Fruit fly (Drosophila melanogaster) whole organism, embryonic: ENCODE results near the gene grim.

Experiments
- CG9797 ChIP-seq: fragments of 200-800 bp; sonication (Bioruptor generic); optimal IDR thresholded peaks from 3 replicates; lab custom pipeline; 2018; ENCODE audit warnings: missing biosample characterization, mild to moderate bottlenecking, missing genetic modification characterization
- ERR ChIP-seq: fragments of 200-800 bp; sonication (Bioruptor generic); optimal IDR thresholded peaks from 2 replicates; lab custom pipeline; 2016; ENCODE audit warnings: missing biosample characterization, missing genetic modification characterization
- Gug ChIP-seq: fragments of 200-800 bp; sonication (Bioruptor generic); IDR thresholded peaks from 4 replicates; pipeline ENCODE4 v1.3.6; 2022; ENCODE audit warnings: missing biosample characterization, missing genetic modification characterization
- pb ChIP-seq: fragments of 200-800 bp; sonication (Bioruptor generic); optimal IDR thresholded peaks from 3 replicates; lab custom pipeline; 2016; ENCODE audit warnings: missing biosample characterization, missing genetic modification characterization
- sug ChIP-seq: fragments of 200-800 bp; optimal IDR thresholded peaks from 2 replicates; lab custom pipeline; 2019; ENCODE audit warnings: missing biosample characterization, mild to moderate bottlenecking, missing genetic modification characterization, moderate library complexity
- twi ChIP-seq: fragments of 200-800 bp; optimal IDR thresholded peaks from 2 replicates; lab custom pipeline; 2019; ENCODE audit warnings: missing biosample characterization, mild to moderate bottlenecking, missing genetic modification characterization, moderate library complexity

DNA sequence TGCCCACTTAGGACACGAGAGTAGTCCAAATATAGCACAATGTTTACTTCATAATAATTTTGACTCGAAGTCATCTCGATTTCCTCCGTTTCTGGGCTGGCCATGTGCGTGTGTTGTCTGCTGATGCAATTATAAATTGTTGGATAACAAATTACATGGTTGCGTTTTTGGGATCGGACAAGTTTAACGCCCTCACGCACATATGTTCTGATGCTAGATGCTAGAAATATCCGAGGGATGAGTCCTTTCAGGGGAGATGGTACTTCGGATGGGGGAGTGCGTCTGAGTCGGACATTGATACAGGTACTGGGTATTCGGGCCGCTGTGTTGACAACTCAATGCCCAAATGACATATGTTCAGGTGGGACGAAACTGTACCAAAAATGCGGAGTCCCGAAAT, 11.8 kb upstream of the grim start:
- no peak for TF ChIP-seq CG9797
- TF ChIP-seq Gug: no peak
- TF ChIP-seq ERR: no peak
- TF ChIP-seq sug: no peak
- no peak for TF ChIP-seq pb (GFP tag; lab: Kevin White, UChicago)
- TF ChIP-seq twi (tag; lab: Kevin White, UChicago): peak; percentile 89
